Worm (Caenorhabditis elegans) whole organism, young adult: ENCODE measurements around the gene clec-60.

Experiments
- C17E4.6 ChIP-seq: fragments of 200-800 bp; sonication (Bioruptor generic); IDR thresholded peaks from 2 replicates; pipeline ENCODE4 v1.3.6; 2022; ENCODE audit warnings: missing genetic modification reagents, missing genetic modification characterization, missing compliant biosample characterization
- F49E8.2 ChIP-seq: sonication (generic microtip); optimal IDR thresholded peaks from 3 replicates; lab custom pipeline; 2017; ENCODE audit warnings: missing genetic modification characterization, mild to moderate bottlenecking, missing compliant biosample characterization, antibody characterized with exemption, moderate library complexity; ENCODE audit not compliant: insufficient read depth
- F57A8.1 ChIP-seq: fragments of 200-800 bp; sonication (Bioruptor generic); optimal IDR thresholded peaks from 2 replicates; lab custom pipeline; 2018; ENCODE audit warnings: mild to moderate bottlenecking, missing genetic modification characterization, moderate library complexity, missing compliant biosample characterization
- F57C9.4 ChIP-seq: sonication (generic microtip); optimal IDR thresholded peaks from 2 replicates; lab custom pipeline; 2017; ENCODE audit warnings: mild to moderate bottlenecking, missing genetic modification characterization, missing compliant biosample characterization
- K11D2.4 ChIP-seq: fragments of 200-800 bp; sonication (Bioruptor generic); IDR thresholded peaks from 2 replicates; pipeline ENCODE4 v1.3.6; 2022; ENCODE audit warnings: missing genetic modification reagents, missing genetic modification characterization, missing compliant biosample characterization
- T07F8.4 ChIP-seq: sonication (generic microtip); optimal IDR thresholded peaks from 2 replicates; lab custom pipeline; 2016; ENCODE audit warnings: mild to moderate bottlenecking, missing genetic modification characterization, moderate library complexity, missing compliant biosample characterization
- aptf-2 ChIP-seq: fragments of 200-800 bp; sonication (Bioruptor generic); conservative IDR thresholded peaks from 2 replicates; pipeline ENCODE4 v1.3.6; 2022; ENCODE audit warnings: missing genetic modification reagents, missing genetic modification characterization, missing compliant biosample characterization
- attf-6 ChIP-seq: fragments of 200-800 bp; sonication (Bioruptor generic); IDR thresholded peaks from 2 replicates; pipeline ENCODE4 v1.3.6; 2022; ENCODE audit warnings: missing genetic modification reagents, missing genetic modification characterization, missing compliant biosample characterization
- bed-1 ChIP-seq: fragments of 200-800 bp; sonication (Bioruptor generic); IDR thresholded peaks from 2 replicates; pipeline ENCODE4 v1.3.6; 2022; ENCODE audit warnings: missing genetic modification reagents, missing genetic modification characterization, missing compliant biosample characterization
- ccch-3 ChIP-seq: fragments of 200-800 bp; sonication (Bioruptor generic); optimal IDR thresholded peaks from 2 replicates; lab custom pipeline; 2018; ENCODE audit warnings: mild to moderate bottlenecking, missing genetic modification characterization, missing compliant biosample characterization
- ceh-58 ChIP-seq: fragments of 200-800 bp; sonication (Bioruptor generic); IDR thresholded peaks from 2 replicates; pipeline ENCODE4 v1.3.6; 2022; ENCODE audit warnings: missing genetic modification characterization, missing compliant biosample characterization
- ceh-91 ChIP-seq: fragments of 200-800 bp; sonication (Bioruptor generic); IDR thresholded peaks from 2 replicates; pipeline ENCODE4 v1.3.6; 2022; ENCODE audit warnings: missing genetic modification reagents, missing genetic modification characterization, missing compliant biosample characterization
- dox-1 ChIP-seq: fragments of 200-800 bp; sonication (Bioruptor generic); IDR thresholded peaks from 2 replicates; pipeline ENCODE4 v1.3.6; 2022; ENCODE audit warnings: missing genetic modification reagents, missing genetic modification characterization, missing compliant biosample characterization
- ekl-4 ChIP-seq: fragments of 200-800 bp; sonication (Bioruptor generic); IDR thresholded peaks from 2 replicates; pipeline ENCODE4 v1.3.6; 2022; ENCODE audit warnings: missing genetic modification reagents, missing genetic modification characterization, missing compliant biosample characterization
- gei-17 ChIP-seq: fragments of 200-800 bp; sonication (Bioruptor generic); optimal IDR thresholded peaks from 2 replicates; lab custom pipeline; 2018; ENCODE audit warnings: mild to moderate bottlenecking, missing genetic modification characterization, missing compliant biosample characterization
- him-1 ChIP-seq: sonication (generic microtip); optimal IDR thresholded peaks from 2 replicates; lab custom pipeline; 2016; ENCODE audit warnings: missing genotype, missing genetic modification reagents, missing genetic modification characterization, missing compliant biosample characterization
- hlh-26 ChIP-seq: fragments of 200-800 bp; sonication (Bioruptor generic); conservative IDR thresholded peaks from 2 replicates; pipeline ENCODE4 v1.3.6; 2022; ENCODE audit warnings: missing genetic modification reagents, missing genetic modification characterization, missing compliant biosample characterization
- hrde-1 ChIP-seq: sonication (generic microtip); optimal IDR thresholded peaks from 2 replicates; lab custom pipeline; 2016; ENCODE audit warnings: missing genetic modification characterization, mild to moderate bottlenecking, missing compliant biosample characterization, moderate library complexity, missing genotype, missing genetic modification reagents, borderline replicate concordance
- lin-40 ChIP-seq: sonication (generic microtip); optimal IDR thresholded peaks from 2 replicates; lab custom pipeline; 2016; ENCODE audit warnings: missing genetic modification characterization, mild to moderate bottlenecking, missing compliant biosample characterization, missing genotype, missing genetic modification reagents
- lsy-27 ChIP-seq: sonication (generic microtip); optimal IDR thresholded peaks from 2 replicates; lab custom pipeline; 2017; ENCODE audit warnings: missing genetic modification characterization, mild to moderate bottlenecking, missing compliant biosample characterization, antibody characterized with exemption, missing genotype, borderline replicate concordance; ENCODE audit not compliant: insufficient read depth
- madf-10 ChIP-seq: sonication (generic microtip); optimal IDR thresholded peaks from 2 replicates; lab custom pipeline; 2016; ENCODE audit warnings: mild to moderate bottlenecking, missing genetic modification characterization, missing compliant biosample characterization
- madf-8 ChIP-seq: fragments of 200-800 bp; sonication (Bioruptor generic); conservative IDR thresholded peaks from 2 replicates; pipeline ENCODE4 v1.3.6; 2022; ENCODE audit warnings: missing genetic modification reagents, missing genetic modification characterization, missing compliant biosample characterization
- mcd-1 ChIP-seq: fragments of 200-800 bp; sonication (Bioruptor generic); IDR thresholded peaks from 2 replicates; pipeline ENCODE4 v1.3.6; 2022; ENCODE audit warnings: missing genetic modification reagents, missing genetic modification characterization, missing compliant biosample characterization
- nfya-1 ChIP-seq: sonication (generic microtip); optimal IDR thresholded peaks from 2 replicates; lab custom pipeline; 2017; ENCODE audit warnings: antibody characterized with exemption, missing compliant biosample characterization, missing genetic modification characterization, borderline replicate concordance; ENCODE audit not compliant: insufficient read depth
- nhr-120 ChIP-seq: fragments of 200-800 bp; sonication (Bioruptor generic); IDR thresholded peaks from 2 replicates; pipeline ENCODE4 v1.3.6; 2022; ENCODE audit warnings: missing genetic modification characterization, missing compliant biosample characterization
- nhr-80 ChIP-seq: sonication (generic microtip); optimal IDR thresholded peaks from 2 replicates; lab custom pipeline; 2016; ENCODE audit warnings: missing genetic modification characterization, missing compliant biosample characterization
- rec-8 ChIP-seq, 2 experiments: sonication (generic microtip); optimal IDR thresholded peaks; 2 replicates each; lab custom pipeline; 2016; ENCODE audit warnings: mild to moderate bottlenecking in 2 of 2, missing genetic modification characterization in 2 of 2, missing genetic modification reagents in 2 of 2, missing genotype in 2 of 2, missing biosample characterization in 1 of 2, missing compliant biosample characterization in 1 of 2, moderate library complexity in 1 of 2
- repo-1 ChIP-seq: sonication (generic microtip); optimal IDR thresholded peaks from 2 replicates; lab custom pipeline; 2017; ENCODE audit warnings: mild to moderate bottlenecking, missing genetic modification characterization, missing compliant biosample characterization
- rpc-1 ChIP-seq, 2 experiments: fragments of 150-350 bp in 1 of 2; sonication (generic microtip) in 1 of 2; optimal IDR thresholded peaks; 2 replicates each; lab custom pipeline; 2014 to 2018; ENCODE audit warnings: missing biosample characterization in 1 of 2, missing genetic modification characterization in 1 of 2, missing genetic modification reagents in 1 of 2, missing genotype in 1 of 2
- sdz-38 ChIP-seq: sonication (generic microtip); optimal IDR thresholded peaks from 2 replicates; lab custom pipeline; 2016; ENCODE audit warnings: missing genotype, missing genetic modification characterization, missing compliant biosample characterization
- snpc-1.1 ChIP-seq: sonication (generic microtip); optimal IDR thresholded peaks from 2 replicates; lab custom pipeline; 2017; ENCODE audit warnings: missing genetic modification characterization, mild to moderate bottlenecking, missing compliant biosample characterization, antibody characterized with exemption, moderate library complexity, missing genotype, missing genetic modification reagents; ENCODE audit not compliant: insufficient read depth
- ztf-28 ChIP-seq: fragments of 200-800 bp; sonication (Bioruptor generic); IDR thresholded peaks from 2 replicates; pipeline ENCODE4 v1.3.6; 2022; ENCODE audit warnings: missing genetic modification reagents, missing genetic modification characterization, missing compliant biosample characterization
- ztf-3 ChIP-seq: fragments of 200-800 bp; sonication (Bioruptor generic); optimal IDR thresholded peaks from 2 replicates; lab custom pipeline; 2018; ENCODE audit warnings: mild to moderate bottlenecking, missing genetic modification characterization, missing compliant biosample characterization

The clec-60 gene

DNA sequence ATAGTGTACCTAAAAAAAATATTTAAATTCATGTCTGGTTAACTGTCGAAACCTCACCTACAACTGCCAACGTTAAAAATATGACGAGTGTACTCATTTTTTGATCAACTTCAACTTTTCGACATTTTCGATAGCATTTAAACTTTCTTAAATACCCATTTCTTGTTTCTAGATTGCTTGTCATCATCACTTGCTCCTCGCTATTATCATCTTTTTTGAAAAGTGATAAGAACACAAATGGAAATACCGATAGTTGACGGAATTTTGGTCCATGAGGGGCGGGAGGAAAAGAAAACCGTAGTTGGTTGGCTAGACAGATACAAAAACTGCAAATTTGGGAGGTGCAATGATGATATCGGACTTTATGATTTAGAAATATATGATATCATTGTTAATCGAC, 11.5 kb downstream of the clec-60 start, which contains the start of gene clec-143:
Gene clec-143 (minus strand): TSS at position 139 of the 400 bp plus-strand sequence.
- TF ChIP-seq nhr-80 (tag; lab: Kevin White, UChicago): peak; percentile 61
- TF ChIP-seq mcd-1 (GFP tag; lab: Robert Waterston, UW): no peak

DNA sequence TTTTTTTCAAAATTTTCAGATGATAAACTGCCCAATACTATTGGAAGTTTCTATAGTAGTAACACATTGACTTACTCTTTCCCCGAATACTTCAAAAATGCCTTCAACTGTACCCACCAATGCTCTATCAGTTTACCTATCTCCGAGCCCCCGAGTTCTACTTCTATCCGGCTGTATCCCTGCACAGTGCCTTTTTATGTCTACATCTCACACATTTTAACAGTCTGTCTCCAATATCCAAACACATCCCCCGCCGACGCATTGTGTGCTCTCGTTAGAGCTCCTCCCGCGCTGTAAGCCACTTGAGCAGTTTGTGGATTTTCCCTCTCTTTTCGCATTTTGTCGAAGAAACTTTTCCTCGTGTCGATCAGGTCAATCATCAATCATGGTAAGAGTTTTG, 15.1 kb downstream of the clec-60 start, which contains the start of gene tnc-2:
Gene tnc-2 (plus strand): TSS at position 301 of the 400 bp plus-strand sequence.
- no peak for TF ChIP-seq gei-17 (GFP tag; lab: Kevin White, UChicago)
- no peak for TF ChIP-seq sdz-38 (tag; lab: Kevin White, UChicago)
- TF ChIP-seq ceh-91 (GFP tag; lab: Robert Waterston, UW): no peak
- no peak for TF ChIP-seq lsy-27 (tag; lab: Kevin White, UChicago)
- TF ChIP-seq ztf-3 (GFP tag; lab: Kevin White, UChicago): no peak
- no peak for TF ChIP-seq F57C9.4
- TF ChIP-seq dox-1: no peak

DNA sequence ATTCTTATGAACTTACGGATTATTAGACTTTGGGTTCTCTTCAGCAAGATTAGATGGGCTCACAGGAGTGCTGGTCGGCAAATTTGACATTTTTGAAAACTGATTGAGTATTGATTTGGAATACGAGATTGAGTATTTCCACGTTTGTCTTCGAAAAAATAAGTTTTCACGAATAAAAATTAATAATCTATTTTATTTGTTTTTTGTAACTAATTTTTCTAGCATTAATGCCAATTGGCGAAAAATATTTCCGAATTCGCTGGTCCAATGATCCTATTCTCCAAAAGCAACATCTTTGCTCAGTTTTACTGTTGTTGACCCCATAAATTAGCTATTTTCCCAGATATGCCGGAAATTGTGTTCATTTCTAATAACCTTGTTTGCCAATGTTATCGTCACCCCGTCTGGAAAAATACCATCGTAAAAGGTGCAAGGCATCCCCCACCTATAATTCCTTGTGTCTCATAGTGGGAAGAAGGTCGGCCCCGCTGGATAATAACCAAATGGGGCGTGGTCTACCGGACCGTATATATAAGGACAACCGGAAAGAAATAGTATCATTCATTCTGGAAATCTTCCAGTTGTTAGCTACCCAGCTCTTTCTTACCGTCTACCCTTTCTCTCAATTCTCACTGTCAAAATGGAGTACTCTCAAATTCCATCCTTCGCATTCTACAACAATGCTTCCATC, 17.3 kb downstream of the clec-60 start, which contains the start of the genes ZK673.6 and sdz-37:
Gene ZK673.6 (minus strand): TSS at position 101 of the 691 bp plus-strand sequence.
Gene sdz-37 (plus strand): TSS at position 641 of the 691 bp plus-strand sequence.
- TF ChIP-seq attf-6 (no peak), ztf-3 (GFP tag; lab: Kevin White, UChicago) (no peak), repo-1 (tag; lab: Kevin White, UChicago) (no peak), sdz-38 (tag; lab: Kevin White, UChicago) (no peak), T07F8.4 (tag; lab: Kevin White, UChicago) (no peak), hlh-26 (GFP tag; lab: Robert Waterston, UW) (no peak), nfya-1 (no peak), F57A8.1 (GFP tag; lab: Kevin White, UChicago) (no peak), K11D2.4 (GFP tag; lab: Robert Waterston, UW) (no peak), snpc-1.1 (tag; lab: Kevin White, UChicago) (no peak), madf-10 (tag; lab: Kevin White, UChicago) (no peak), lin-40 (no peak), nhr-120 (GFP tag; lab: Robert Waterston, UW) (no peak)

DNA sequence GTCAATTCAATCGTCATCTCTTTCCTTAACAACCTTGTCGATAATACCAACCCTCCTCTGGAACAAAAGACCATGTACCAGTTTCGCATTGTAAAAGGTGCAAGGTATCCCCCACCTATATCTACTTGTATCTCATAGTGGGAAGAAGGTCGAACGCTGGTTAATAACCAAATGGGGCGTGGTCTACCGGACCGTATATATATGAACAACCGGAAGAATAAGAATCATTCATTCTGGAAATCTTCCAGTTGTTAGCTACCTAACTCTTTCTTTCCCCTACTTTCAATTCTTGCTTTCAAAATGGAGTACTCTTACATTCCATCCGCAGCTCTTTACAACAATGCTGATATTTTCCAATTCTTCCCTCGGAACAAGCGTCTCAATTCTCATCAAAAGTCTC, 20.5 kb downstream of the clec-60 start, which contains the start of gene ZK673.5:
Gene ZK673.5 (plus strand): TSS at position 301 of the 400 bp plus-strand sequence.
- TF ChIP-seq bed-1 (GFP tag; lab: Robert Waterston, UW) (no peak), ztf-28 (GFP tag; lab: Robert Waterston, UW) (no peak), madf-8 (no peak), him-1 (tag; lab: Kevin White, UChicago) (no peak), ccch-3 (GFP tag; lab: Kevin White, UChicago) (no peak), nhr-80 (tag; lab: Kevin White, UChicago) (no peak), rpc-1 (optimal IDR thresholded peaks at IDR 0.05; lab: Kevin White, UChicago) (no peak), rpc-1 (tag; optimal IDR thresholded peaks at IDR 0.05; lab: Kevin White, UChicago) (no peak), hrde-1 (tag; lab: Kevin White, UChicago) (no peak), C17E4.6 (GFP tag; lab: Robert Waterston, UW) (no peak), rec-8 (tag; optimal IDR thresholded peaks at IDR 0.05; lab: Kevin White, UChicago) (no peak), lsy-27 (tag; lab: Kevin White, UChicago) (no peak), ekl-4 (GFP tag; lab: Robert Waterston, UW) (no peak), ceh-58 (GFP tag; lab: Robert Waterston, UW) (no peak), aptf-2 (no peak), F49E8.2 (no peak)
